Worm (Caenorhabditis elegans) whole organism, mixed stage, embryonic: ENCODE measurements around the gene pho-14.

ENCODE experiments used
- flh-1 ChIP-seq: fragments of 200-800 bp; sonication (Bioruptor generic); optimal IDR thresholded peaks from 2 replicates; lab custom pipeline; 2018; ENCODE audit warnings: mild to moderate bottlenecking, missing genetic modification characterization, moderate library complexity, missing compliant biosample characterization
- lin-13 ChIP-seq: fragments of 150-350 bp; optimal IDR thresholded peaks from 2 replicates; lab custom pipeline; 2014; ENCODE audit warnings: missing biosample characterization, missing genetic modification characterization
- mep-1 ChIP-seq: fragments of 150-350 bp; optimal IDR thresholded peaks from 2 replicates; lab custom pipeline; 2017; ENCODE audit warnings: missing biosample characterization, missing genetic modification reagents, missing genetic modification characterization, inconsistent platforms
- nhr-12 ChIP-seq: fragments of 150-350 bp; optimal IDR thresholded peaks from 2 replicates; lab custom pipeline; 2014; ENCODE audit warnings: missing biosample characterization, missing genetic modification characterization
- nhr-28 ChIP-seq: fragments of 150-350 bp; optimal IDR thresholded peaks from 2 replicates; lab custom pipeline; 2014; ENCODE audit warnings: missing biosample characterization, missing genetic modification characterization
- nhr-76 ChIP-seq: sonication (generic microtip); optimal IDR thresholded peaks from 2 replicates; lab custom pipeline; 2017; ENCODE audit warnings: missing biosample characterization, missing genetic modification characterization
- unc-62 ChIP-seq: fragments of 150-350 bp; optimal IDR thresholded peaks from 2 replicates; lab custom pipeline; 2014; ENCODE audit warnings: missing biosample characterization, missing genetic modification reagents, missing genetic modification characterization

DNA sequence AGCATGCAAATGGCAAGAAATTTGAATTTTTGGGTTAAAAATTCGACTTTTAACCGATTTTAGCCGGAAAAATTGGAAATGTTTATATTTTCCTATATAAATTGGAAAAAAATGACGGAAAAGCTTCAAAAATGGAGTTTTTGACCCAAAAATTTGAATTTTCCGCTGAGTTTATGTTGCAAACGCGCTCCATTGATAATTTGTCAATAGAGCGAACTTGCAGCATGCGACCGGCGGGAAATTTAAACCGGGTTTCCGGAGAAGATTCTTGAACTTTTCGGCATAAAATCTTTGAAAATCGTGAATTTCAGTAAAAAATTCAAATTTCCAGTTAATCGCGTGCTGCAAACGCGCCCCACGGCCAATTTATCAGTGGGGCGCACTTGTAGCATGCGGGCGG is 30.7 kb upstream of the pho-14 start:
- TF ChIP-seq flh-1: no peak
- TF ChIP-seq lin-13 (tag; lab: Kevin White, UChicago): no peak
- TF ChIP-seq nhr-28 (tag; lab: Kevin White, UChicago): no peak
- no peak for TF ChIP-seq unc-62 (GFP tag; lab: Kevin White, UChicago)
- TF ChIP-seq mep-1 (tag; lab: Kevin White, UChicago): no peak
- TF ChIP-seq nhr-76: no peak
- TF ChIP-seq nhr-12 (tag; lab: Kevin White, UChicago): no peak
